Worm (Caenorhabditis elegans) whole organism, late embryonic: Measurements from ENCODE around the gene F59A7.7.

ENCODE experiments used
- Y22D7AL.16 ChIP-seq: sonication (generic microtip); optimal IDR thresholded peaks from 2 replicates; lab custom pipeline; 2016; ENCODE audit warnings: missing genetic modification characterization, missing compliant biosample characterization
- ceh-14 ChIP-seq: sonication (generic microtip); optimal IDR thresholded peaks from 2 replicates; lab custom pipeline; 2016; ENCODE audit warnings: missing genotype, missing genetic modification characterization, missing compliant biosample characterization
- ceh-2 ChIP-seq: sonication (generic microtip); optimal IDR thresholded peaks from 2 replicates; lab custom pipeline; 2016; ENCODE audit warnings: missing genotype, missing genetic modification characterization, missing compliant biosample characterization
- ceh-31 ChIP-seq: sonication (generic microtip); optimal IDR thresholded peaks from 2 replicates; lab custom pipeline; 2016; ENCODE audit warnings: missing genetic modification characterization, missing compliant biosample characterization
- hlh-13 ChIP-seq: fragments of 200-800 bp; sonication (Bioruptor generic); optimal IDR thresholded peaks from 2 replicates; lab custom pipeline; 2018; ENCODE audit warnings: mild to moderate bottlenecking, missing genetic modification characterization, missing compliant biosample characterization
- nfya-1 ChIP-seq: sonication (generic microtip); optimal IDR thresholded peaks from 2 replicates; lab custom pipeline; 2017; ENCODE audit warnings: missing genetic modification characterization, mild to moderate bottlenecking, missing compliant biosample characterization, antibody characterized with exemption, moderate library complexity
- nhr-232 ChIP-seq: sonication (generic microtip); optimal IDR thresholded peaks from 2 replicates; lab custom pipeline; 2016; ENCODE audit warnings: missing genetic modification characterization, missing compliant biosample characterization
- pag-3 ChIP-seq: sonication (generic microtip); optimal IDR thresholded peaks from 2 replicates; lab custom pipeline; 2016; ENCODE audit warnings: missing compliant biosample characterization, missing genetic modification characterization, borderline replicate concordance
- pax-1 ChIP-seq: fragments of 150-350 bp; optimal IDR thresholded peaks from 2 replicates; lab custom pipeline; 2014; ENCODE audit warnings: missing biosample characterization, missing genetic modification characterization
- pqm-1 ChIP-seq: sonication (generic microtip); optimal IDR thresholded peaks from 2 replicates; lab custom pipeline; 2016; ENCODE audit warnings: missing genetic modification characterization, missing compliant biosample characterization
- unc-42 ChIP-seq: sonication (generic microtip); optimal IDR thresholded peaks from 2 replicates; lab custom pipeline; 2016; ENCODE audit warnings: missing genotype, missing genetic modification characterization, missing compliant biosample characterization
- unc-86 ChIP-seq: sonication (generic microtip); optimal IDR thresholded peaks from 2 replicates; lab custom pipeline; 2016; ENCODE audit warnings: missing genetic modification characterization, missing compliant biosample characterization

DNA sequence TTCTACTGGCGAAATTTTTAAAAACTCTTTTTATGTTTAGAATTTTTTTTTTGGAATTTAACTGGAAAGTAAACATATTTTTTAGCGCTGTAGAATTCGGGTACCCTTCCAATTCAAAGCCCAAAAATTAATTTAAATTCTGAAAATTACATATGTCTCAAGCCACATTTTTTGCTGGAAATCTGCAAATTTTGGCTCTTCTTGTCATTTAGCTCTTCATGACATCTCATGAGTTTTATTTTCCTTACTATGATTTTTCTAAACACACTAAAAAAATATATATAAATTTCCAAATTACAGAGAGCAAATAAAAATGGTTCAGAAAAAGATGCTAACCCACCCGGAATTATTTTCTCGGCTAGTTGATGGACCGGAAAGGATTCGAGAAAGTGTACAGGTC is 42.6 kb upstream of the F59A7.7 start, which contains the start of gene acs-3:
- TF ChIP-seq ceh-14 (tag; lab: Kevin White, UChicago) (no peak), Y22D7AL.16 (tag; lab: Kevin White, UChicago) (no peak), pag-3 (tag; lab: Kevin White, UChicago) (no peak), ceh-31 (tag; lab: Kevin White, UChicago) (no peak), nhr-232 (tag; lab: Kevin White, UChicago) (no peak), hlh-13 (no peak), pqm-1 (tag; lab: Kevin White, UChicago) (no peak), ceh-2 (no peak), unc-86 (no peak), unc-42 (tag; lab: Kevin White, UChicago) (no peak), nfya-1 (no peak), pax-1 (no peak)
